Fruit fly (Drosophila melanogaster): ENCODE results near the gene CG14314.
A peak's percentile ranks its signal among the peaks of the same experiment; 100 is the strongest.

Gene CG14314

dm6 chr3R:18243718-18244170 lies 27.8 kb downstream of the CG14314 start (continued):
- TF ChIP-seq Doc3 (GFP tag; IDR thresholded peaks at IDR 0.05; ENCODE audit: partially characterized antibody) (no peak), Poxn (GFP tag; IDR thresholded peaks at IDR 0.05) (no peak), chm (GFP tag; IDR thresholded peaks at IDR 0.05) (peak; percentile 7; the same call in 1 of the 2 replicates), Vsx1 (GFP tag; optimal IDR thresholded peaks at IDR 0.05) (no peak), chn (GFP tag; optimal IDR thresholded peaks at IDR 0.05) (no peak), twi (tag; optimal IDR thresholded peaks at IDR 0.05) (no peak), sug (tag; optimal IDR thresholded peaks at IDR 0.05) (no peak), CG4424 (GFP tag; optimal IDR thresholded peaks at IDR 0.05) (no peak), HmgZ (tag; optimal IDR thresholded peaks at IDR 0.05) (no peak), CG32772 (GFP tag; IDR thresholded peaks at IDR 0.05) (no peak), Hr78 (GFP tag; optimal IDR thresholded peaks at IDR 0.05) (no peak), mam (GFP tag; optimal IDR thresholded peaks at IDR 0.05) (no peak), Dek (tag; optimal IDR thresholded peaks at IDR 0.05) (peak; percentile 11), tup (GFP tag; optimal IDR thresholded peaks at IDR 0.05) (peak; percentile 1), rib (GFP tag; IDR thresholded peaks at IDR 0.05) (peak; percentile 10; the same call in 1 of the 2 replicates), CG31224 (GFP tag; IDR thresholded peaks at IDR 0.05) (no peak), prd (optimal IDR thresholded peaks at IDR 0.05) (no peak), prd (GFP tag; IDR thresholded peaks at IDR 0.05) (no peak), CG14710 (tag; optimal IDR thresholded peaks at IDR 0.05) (no peak), ranshi (GFP tag; IDR thresholded peaks at IDR 0.05) (no peak), sisA (GFP tag; IDR thresholded peaks at IDR 0.05) (no peak), CG30403 (GFP tag; optimal IDR thresholded peaks at IDR 0.05) (no peak), CG13775 (GFP tag; optimal IDR thresholded peaks at IDR 0.05) (no peak), Elba2 (GFP tag; optimal IDR thresholded peaks at IDR 0.05) (no peak), inv (GFP tag; IDR thresholded peaks at IDR 0.05; ENCODE audit: partially characterized antibody) (no peak), CG12942 (GFP tag; optimal IDR thresholded peaks at IDR 0.05) (no peak), ems (GFP tag; optimal IDR thresholded peaks at IDR 0.05) (peak; percentile 39), CG6254 (GFP tag; optimal IDR thresholded peaks at IDR 0.05) (peak; percentile 30), zfh1 (GFP tag; IDR thresholded peaks at IDR 0.05) (no peak; the same call in 2 of the 3 replicates), en (GFP tag; optimal IDR thresholded peaks at IDR 0.05) (no peak), Pdp1 (GFP tag; optimal IDR thresholded peaks at IDR 0.05) (peak in 1 of 2 experiments; percentile 15), HLH54F (GFP tag; optimal IDR thresholded peaks at IDR 0.05) (no peak), CG3407 (GFP tag; optimal IDR thresholded peaks at IDR 0.05) (no peak), CG34224 (GFP tag; IDR thresholded peaks at IDR 0.05; ENCODE audit: partially characterized antibody) (no peak)

dm6 chr3R:18244171-18245043 lies 28.5 kb downstream of the CG14314 start:
- TF ChIP-seq row (GFP tag; IDR thresholded peaks at IDR 0.05) (peak; percentile 63), CG4360 (GFP tag; IDR thresholded peaks at IDR 0.05) (peak; percentile 25; the same call in 1 of the 2 replicates), Med (GFP tag) (peak; percentile 74), CG4404 (GFP tag; IDR thresholded peaks at IDR 0.05) (no peak), ken (GFP tag; IDR thresholded peaks at IDR 0.05) (0 out of 3 replicates have a peak, but pooled peaks have one; percentile 25), so (GFP tag; IDR thresholded peaks at IDR 0.05) (0 out of 3 replicates have a peak, but pooled peaks have one; percentile 21), lbe (GFP tag; optimal IDR thresholded peaks at IDR 0.05) (peak; percentile 16), CG8281 (tag; optimal IDR thresholded peaks at IDR 0.05) (peak; percentile 88), jing (GFP tag; optimal IDR thresholded peaks at IDR 0.05) (no peak), CG6175 (GFP tag; IDR thresholded peaks at IDR 0.05) (peak; percentile 95), crol (GFP tag; IDR thresholded peaks at IDR 0.05) (peak; percentile 100), CG10543 (GFP tag; optimal IDR thresholded peaks at IDR 0.05) (peak; percentile 88), Taf1 (GFP tag; IDR thresholded peaks at IDR 0.05) (peak; percentile 23; the same call in 1 of the 2 replicates), z (GFP tag; IDR thresholded peaks at IDR 0.05) (peak; percentile 51; the same call in 1 of the 3 replicates), CG42726 (GFP tag; IDR thresholded peaks at IDR 0.05; ENCODE audit: partially characterized antibody) (peak; percentile 53; the same call in 1 of the 2 replicates), Rfx (GFP tag; IDR thresholded peaks at IDR 0.05) (peak; percentile 28), gce (GFP tag; IDR thresholded peaks at IDR 0.05) (no peak)

All from whole organism, embryonic.